Worm (Caenorhabditis elegans) whole organism, L4/young adult: Measurements from ENCODE around the gene nhr-15.

Experiments
- W03F9.2 ChIP-seq: fragments of 150-350 bp; optimal IDR thresholded peaks from 2 replicates; lab custom pipeline; 2014; ENCODE audit warnings: missing biosample characterization, missing genetic modification characterization
- dao-5 ChIP-seq: sonication (generic microtip); optimal IDR thresholded peaks from 2 replicates; lab custom pipeline; 2016; ENCODE audit warnings: missing genotype, missing genetic modification characterization, moderate library complexity, missing compliant biosample characterization
- him-1 ChIP-seq: sonication (generic microtip); optimal IDR thresholded peaks from 2 replicates; lab custom pipeline; 2016; ENCODE audit warnings: missing genotype, missing genetic modification reagents, missing genetic modification characterization, missing compliant biosample characterization

The nhr-15 gene

DNA sequence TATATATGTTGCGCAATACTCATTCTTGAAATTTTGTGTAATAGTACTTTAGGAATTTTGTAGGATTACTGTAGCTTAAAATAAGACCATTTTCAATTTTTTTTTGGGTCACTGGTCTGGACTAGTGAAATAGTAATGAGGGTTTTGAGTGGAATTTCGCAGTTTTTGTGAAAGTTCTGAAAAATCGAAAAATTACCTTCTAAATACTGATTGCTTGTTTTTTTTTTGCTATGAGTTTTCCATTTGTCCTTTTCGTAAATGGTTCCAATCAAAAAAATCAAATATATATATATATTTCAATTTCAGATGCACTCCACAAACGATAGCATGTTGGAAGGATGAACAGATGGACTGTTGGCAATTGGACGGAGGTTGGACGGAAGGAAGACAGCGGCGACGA lies at the start of gene nhr-15:
Gene nhr-15, plus strand, starts transcription at position 301 of the 400 bp plus-strand sequence.
- TF ChIP-seq W03F9.2 (no peak), dao-5 (tag; lab: Kevin White, UChicago) (no peak)

DNA sequence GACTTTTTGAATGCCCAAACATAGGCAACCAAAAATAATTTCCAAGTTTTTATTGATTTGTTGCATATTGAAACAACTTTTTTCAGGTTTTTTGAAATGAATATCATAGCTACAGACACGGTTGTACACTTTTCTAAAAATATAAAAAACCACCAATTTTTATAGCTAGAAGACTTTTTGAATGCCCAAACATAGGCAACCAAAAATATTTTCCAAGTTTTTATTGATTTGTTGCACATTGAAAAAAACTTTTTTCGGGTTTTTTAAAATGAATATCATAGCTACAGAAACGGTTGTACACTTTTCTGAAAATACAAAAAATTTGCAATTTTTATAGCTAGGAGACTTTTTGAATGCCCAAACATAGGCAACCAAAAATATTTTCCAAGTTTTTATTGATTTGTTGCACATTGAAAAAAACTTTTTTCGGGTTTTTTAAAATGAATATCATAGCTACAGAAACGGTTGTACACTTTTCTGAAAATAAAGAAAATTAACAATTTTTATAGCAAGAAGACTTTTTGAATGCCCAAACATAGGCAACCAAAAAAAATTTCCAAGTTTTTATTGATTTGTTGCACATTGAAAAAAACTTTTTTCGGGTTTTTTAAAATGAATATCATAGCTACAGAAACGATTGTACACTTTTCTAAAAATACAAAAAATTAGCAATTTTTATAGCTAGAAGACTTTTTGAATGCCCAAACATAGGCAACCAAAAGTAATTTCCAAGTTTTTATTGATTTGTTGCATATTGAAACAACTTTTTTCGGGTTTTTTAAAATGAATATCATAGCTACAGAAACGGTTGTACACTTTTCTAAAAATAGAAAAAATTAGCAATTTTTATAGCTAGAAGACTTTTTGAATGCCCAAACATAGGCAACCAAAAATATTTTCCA lies 47.2 kb upstream of the nhr-15 start:
- peak; percentile 53 for TF ChIP-seq him-1 (tag; lab: Kevin White, UChicago)

DNA sequence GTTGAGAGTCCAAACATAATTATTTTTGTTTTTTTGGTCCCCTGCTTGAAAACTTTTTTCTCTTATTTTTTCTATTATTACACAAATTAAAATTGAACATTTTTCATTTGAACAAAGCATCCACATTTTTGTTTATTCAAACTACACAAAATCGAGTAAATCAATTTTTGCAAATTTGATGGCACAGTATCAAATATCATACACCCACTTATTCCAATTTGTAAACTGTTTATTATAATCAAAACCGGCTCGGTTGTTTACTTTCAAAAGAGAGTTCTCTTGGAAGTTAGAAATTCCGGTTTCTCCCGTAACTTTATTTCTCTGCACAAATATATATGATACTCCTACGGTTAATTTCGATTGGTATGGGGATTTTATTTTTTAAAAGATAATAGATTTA lies 44.5 kb upstream of the nhr-15 start, which contains the start of gene lgc-26:
Gene lgc-26, plus strand, starts transcription at position 301 of the 400 bp plus-strand sequence.
- no peak for TF ChIP-seq him-1 (tag; lab: Kevin White, UChicago)
- no peak for TF ChIP-seq dao-5 (tag; lab: Kevin White, UChicago)
- TF ChIP-seq W03F9.2: no peak

- no peak for TF ChIP-seq dao-5 (tag; lab: Kevin White, UChicago)
- no peak for TF ChIP-seq W03F9.2
- TF ChIP-seq him-1 (tag; lab: Kevin White, UChicago): no peak
These were observed 39.7 kb upstream of the nhr-15 start, which contains the start of gene nlp-70 for ce11 chrV:272837-273236. Gene nlp-70 (minus strand): TSS chrV:272937.

DNA sequence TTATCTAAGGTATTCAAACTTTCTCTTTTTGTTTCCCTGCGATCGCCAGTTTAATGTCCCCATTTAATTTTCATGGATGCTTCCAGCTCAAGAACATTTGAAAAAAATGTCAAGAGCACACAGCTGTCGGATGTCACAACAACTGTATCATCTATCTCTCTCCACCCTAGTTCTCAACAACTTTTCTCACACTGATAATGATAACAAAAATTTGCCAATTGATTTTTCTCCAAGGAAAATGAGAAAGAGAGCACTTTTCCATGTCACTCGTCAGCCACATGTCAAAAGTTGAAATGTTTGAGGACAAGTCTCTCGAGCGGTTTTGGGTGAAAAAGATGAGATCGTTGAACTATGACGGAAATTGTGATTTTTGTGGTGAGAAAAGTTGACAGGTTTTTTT lies 31.4 kb upstream of the nhr-15 start:
- TF ChIP-seq him-1 (tag; lab: Kevin White, UChicago): no peak
- TF ChIP-seq dao-5 (tag; lab: Kevin White, UChicago): no peak
- no peak for TF ChIP-seq W03F9.2

DNA sequence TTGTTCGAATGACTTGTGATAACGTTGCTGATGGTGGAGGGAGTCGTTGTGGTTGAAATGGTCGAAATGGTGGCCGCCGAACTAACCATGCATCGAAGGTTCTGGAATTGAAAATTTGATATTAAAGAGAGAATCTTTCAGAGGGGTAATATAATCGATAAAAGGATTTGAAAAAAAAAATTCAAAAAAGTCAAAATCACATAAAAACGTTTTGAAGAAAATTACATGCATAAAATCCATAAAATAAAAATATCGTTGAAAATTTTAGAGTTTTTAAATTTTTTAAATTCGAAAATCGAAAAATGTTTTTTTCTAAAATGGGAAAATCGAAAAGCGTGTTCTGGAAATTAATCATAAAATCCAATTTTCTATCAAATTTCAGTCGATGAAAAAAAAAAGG lies 30.9 kb upstream of the nhr-15 start, which contains the start of gene npr-5:
Gene npr-5, minus strand, starts transcription at position 101 of the 400 bp plus-strand sequence.
- TF ChIP-seq dao-5 (tag; lab: Kevin White, UChicago) (no peak), W03F9.2 (no peak), him-1 (tag; lab: Kevin White, UChicago) (no peak)

- no peak for TF ChIP-seq W03F9.2
- TF ChIP-seq him-1 (tag; lab: Kevin White, UChicago): no peak
- TF ChIP-seq dao-5 (tag; lab: Kevin White, UChicago): no peak
These were observed 28.6 kb upstream of the nhr-15 start for ce11 chrV:283953-284352.

ce11 chrV:284808-285207 lies 27.7 kb upstream of the nhr-15 start:
- TF ChIP-seq W03F9.2 (no peak), him-1 (tag; lab: Kevin White, UChicago) (no peak)

DNA sequence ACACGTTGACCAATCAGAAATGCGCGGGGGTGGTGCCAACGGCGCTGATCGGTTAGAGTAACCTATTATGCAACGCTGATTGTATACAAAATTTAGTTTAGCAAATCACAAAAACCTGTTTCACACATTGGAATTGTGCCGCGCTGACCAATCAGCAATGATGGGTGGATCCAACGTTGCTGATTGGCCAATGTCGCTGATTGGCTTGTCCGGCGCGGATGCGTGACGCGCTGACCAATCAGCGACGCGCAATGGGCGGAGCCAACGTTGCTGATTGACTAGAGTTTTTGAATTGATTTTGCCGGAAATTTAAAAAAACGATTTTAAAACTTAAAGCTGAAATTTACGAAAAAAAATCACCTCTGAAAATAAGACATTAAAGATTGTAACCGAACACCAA lies 27.2 kb upstream of the nhr-15 start:
- TF ChIP-seq W03F9.2 (no peak), him-1 (tag; lab: Kevin White, UChicago) (no peak), dao-5 (tag; lab: Kevin White, UChicago) (no peak)

DNA sequence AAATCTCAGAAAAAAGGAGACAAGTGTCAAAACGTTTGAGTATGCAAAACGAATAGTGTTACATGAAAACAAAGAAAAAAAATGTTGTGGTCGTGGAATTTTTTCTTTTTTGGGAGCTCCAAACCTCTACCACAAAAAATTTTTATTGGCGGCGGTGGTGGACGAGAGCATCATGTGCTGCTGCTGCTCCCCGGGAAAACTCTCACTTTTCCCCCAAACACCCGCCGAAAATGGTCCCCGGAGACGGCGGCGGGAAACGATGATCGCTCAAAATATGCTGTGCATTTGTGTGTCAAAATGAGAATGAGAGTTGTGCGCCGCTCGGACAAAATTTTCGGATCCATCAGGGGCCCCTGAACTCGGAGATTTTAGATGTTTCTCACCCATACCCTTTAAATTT lies 16.7 kb upstream of the nhr-15 start:
- TF ChIP-seq dao-5 (tag; lab: Kevin White, UChicago) (no peak), W03F9.2 (no peak), him-1 (tag; lab: Kevin White, UChicago) (no peak)

DNA sequence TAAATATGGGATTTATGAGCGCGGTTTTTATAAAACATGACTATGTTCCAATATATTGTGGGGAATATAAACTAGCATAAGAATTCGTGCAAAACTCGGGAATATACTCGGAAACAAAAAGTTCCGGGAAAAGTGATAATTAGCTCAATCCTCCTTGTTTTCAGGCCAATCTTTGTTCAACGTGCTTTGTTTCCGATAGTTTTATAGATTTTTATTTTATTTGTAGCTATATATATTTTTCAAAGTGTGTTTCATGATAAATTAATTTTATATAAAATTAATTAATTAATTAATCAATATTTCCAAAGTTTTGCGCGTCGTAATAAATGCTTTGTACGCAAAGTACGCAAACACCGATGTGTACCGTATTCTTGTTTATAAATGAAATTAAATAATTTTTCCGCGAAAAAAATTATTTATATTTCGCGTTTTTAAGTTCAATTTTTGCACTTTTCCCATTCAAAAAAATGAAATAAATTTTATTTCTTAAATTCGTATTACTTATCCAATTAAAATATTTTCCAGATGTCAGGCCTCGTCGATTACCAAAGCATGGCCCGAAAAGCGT lies 15.0 kb upstream of the nhr-15 start, which contains the start of gene F33E11.2:
Gene F33E11.2, plus strand, starts transcription at position 524 of the 568 bp plus-strand sequence.
- TF ChIP-seq dao-5 (tag; lab: Kevin White, UChicago): no peak
- no peak for TF ChIP-seq W03F9.2
- TF ChIP-seq him-1 (tag; lab: Kevin White, UChicago): no peak

DNA sequence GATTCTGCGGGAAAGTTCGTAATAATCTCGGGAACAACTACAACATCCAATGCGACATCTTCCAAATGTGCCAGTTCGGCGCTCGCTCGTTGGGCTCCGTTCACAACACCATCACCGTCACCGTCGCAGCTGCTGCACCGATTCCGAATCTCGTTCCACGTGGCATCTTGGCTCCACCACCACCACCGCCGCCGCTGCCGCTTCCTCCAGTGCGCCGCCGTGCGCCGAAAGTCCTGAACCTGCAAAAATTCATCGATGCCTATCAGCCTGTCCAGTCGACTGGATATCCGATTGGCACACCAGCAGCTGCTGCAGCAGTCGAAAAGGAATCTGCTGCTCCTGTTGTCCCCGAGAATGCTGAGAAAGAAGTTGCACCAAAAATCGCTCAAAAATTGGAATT lies 14.1 kb upstream of the nhr-15 start:
- TF ChIP-seq dao-5 (tag; lab: Kevin White, UChicago) (no peak), him-1 (tag; lab: Kevin White, UChicago) (no peak), W03F9.2 (no peak)

- TF ChIP-seq him-1 (tag; lab: Kevin White, UChicago): no peak
- no peak for TF ChIP-seq dao-5 (tag; lab: Kevin White, UChicago)
- no peak for TF ChIP-seq W03F9.2
These were observed 9.2 kb upstream of the nhr-15 start for ce11 chrV:303271-303670.

ce11 chrV:304613-305012 lies 7.9 kb upstream of the nhr-15 start, which contains the start of gene F33E11.3:
Gene F33E11.3 (minus strand): TSS chrV:304713.
- TF ChIP-seq W03F9.2 (no peak), dao-5 (tag; lab: Kevin White, UChicago) (no peak), him-1 (tag; lab: Kevin White, UChicago) (no peak)
